Worm (Caenorhabditis elegans) whole organism, L4/young adult: Measurements from ENCODE around the gene T21D12.11.

Experiments
- W03F9.2 ChIP-seq: fragments of 150-350 bp; optimal IDR thresholded peaks from 2 replicates; lab custom pipeline; 2014; ENCODE audit warnings: missing biosample characterization, missing genetic modification characterization
- dao-5 ChIP-seq: sonication (generic microtip); optimal IDR thresholded peaks from 2 replicates; lab custom pipeline; 2016; ENCODE audit warnings: missing genotype, missing genetic modification characterization, moderate library complexity, missing compliant biosample characterization
- him-1 ChIP-seq: sonication (generic microtip); optimal IDR thresholded peaks from 2 replicates; lab custom pipeline; 2016; ENCODE audit warnings: missing genotype, missing genetic modification reagents, missing genetic modification characterization, missing compliant biosample characterization

The T21D12.11 gene

DNA sequence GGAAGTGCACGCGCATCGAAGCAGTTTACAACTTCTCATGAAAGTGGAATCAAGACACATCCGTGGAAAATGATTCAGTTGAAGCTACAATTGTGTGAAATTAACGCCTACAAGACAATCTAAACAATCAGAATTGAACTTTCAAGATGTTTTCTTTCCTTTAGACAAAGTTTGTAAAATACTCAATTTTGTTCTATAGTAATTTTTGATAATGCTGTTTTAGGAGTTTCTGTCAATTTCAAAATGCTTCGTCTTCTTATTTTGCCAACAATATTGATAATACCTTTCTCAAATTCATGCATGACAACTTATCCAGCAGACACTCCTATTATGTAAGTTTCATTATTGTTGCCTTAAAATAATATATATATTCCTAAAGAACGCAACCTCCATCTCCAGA is at the start of gene T21D12.11:
Gene T21D12.11, plus strand, starts transcription at position 301 of the 400 bp plus-strand sequence.
- TF ChIP-seq him-1 (no peak), dao-5 (no peak), W03F9.2 (tag; lab: Kevin White, UChicago) (no peak)

DNA sequence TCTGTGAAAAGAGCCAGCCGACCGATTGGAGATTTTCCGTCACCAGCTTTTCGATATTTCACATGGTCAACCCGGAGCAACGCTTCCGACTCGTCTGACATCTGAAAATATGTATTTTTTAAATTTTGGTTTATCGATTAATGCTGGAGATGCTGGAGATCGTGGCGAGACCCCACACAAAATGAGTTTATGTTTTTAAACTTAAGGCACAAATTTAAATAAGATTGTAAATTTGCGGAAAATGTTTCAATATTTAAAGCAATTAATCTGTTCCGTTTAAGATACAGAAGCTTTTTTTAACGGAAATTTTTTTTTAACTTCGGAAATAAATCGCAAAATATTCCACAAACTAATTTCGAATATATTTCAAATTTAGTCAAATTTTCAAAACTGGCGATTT is 37.5 kb upstream of the T21D12.11 start, which contains the start of gene gtf-2H1:
Gene gtf-2H1, minus strand, starts transcription at position 101 of the 400 bp plus-strand sequence.
- TF ChIP-seq him-1 (no peak), W03F9.2 (tag; lab: Kevin White, UChicago) (no peak), dao-5 (no peak)

DNA sequence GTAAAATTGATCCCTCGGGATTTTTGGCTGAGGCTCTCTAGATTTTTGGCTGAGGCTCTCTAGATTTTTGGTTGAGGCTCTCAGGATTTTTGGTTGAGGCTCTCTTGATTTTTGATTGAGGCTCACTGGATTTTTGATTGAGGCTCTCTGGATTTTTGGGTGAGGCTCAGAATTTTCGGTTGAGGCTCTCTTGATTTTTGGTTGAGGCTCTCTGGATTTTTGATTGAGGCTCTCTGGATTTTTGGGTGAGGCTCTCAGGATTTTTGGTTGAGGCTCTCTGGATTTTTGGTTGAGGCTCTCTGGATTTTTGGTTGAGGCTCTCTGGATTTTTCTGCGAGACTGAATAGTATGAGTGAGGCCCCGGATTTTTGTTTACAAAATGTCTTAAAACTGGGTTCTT is 33.1 kb upstream of the T21D12.11 start:
- TF ChIP-seq him-1 (no peak), W03F9.2 (tag; lab: Kevin White, UChicago) (no peak), dao-5 (no peak)

DNA sequence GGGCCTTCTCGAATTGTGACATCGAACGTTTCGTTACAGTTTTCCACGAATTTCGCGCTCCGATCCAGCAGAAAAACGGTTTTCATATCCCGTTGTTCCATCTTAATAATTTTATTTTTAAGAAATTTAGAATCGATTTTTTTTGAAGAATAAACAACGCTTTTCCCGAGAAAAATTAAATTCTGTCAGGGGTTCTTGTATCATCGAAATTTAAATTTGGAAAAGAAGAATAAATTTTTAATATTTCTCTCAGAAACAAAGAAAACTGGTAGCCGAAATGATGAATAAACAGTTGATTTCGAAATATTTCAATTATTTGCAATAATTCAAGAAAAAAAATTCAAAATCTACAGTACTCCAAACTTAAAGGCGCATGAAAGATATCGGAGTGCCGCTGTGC is 31.9 kb upstream of the T21D12.11 start, which contains the start of gene ints-13:
Gene ints-13, minus strand, starts transcription at position 101 of the 400 bp plus-strand sequence.
- TF ChIP-seq W03F9.2 (tag; lab: Kevin White, UChicago), result no peak
- TF ChIP-seq him-1, result no peak
- TF ChIP-seq dao-5, result no peak

DNA sequence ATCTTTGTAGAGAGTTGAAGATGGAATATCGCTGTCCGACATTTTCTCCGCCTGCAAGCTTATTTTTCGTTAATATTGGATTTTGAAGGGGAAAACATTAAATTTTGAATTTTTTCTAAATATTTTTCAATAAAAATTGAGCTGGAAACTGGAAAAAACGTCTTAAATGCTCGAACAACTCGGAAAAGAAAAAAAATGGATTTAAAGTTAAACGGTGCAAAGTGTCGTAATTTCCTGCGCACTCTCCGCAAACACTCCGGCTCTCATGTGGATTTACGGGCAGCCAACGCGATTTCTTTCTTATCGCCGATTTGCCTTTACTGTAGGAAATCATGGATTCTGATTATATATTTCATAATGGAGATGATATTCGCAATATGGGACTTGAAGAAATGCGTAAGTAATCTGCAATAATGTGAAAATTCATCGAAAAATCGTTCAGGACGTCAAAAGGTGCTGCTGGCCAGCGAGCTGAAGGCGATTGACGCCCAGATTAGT is 28.9 kb upstream of the T21D12.11 start, which contains the start of the genes fnta-1 and cogc-8:
Gene fnta-1, minus strand, starts transcription at position 51 of the 498 bp plus-strand sequence.
Gene cogc-8, plus strand, starts transcription at position 195 of the 498 bp plus-strand sequence.
- TF ChIP-seq him-1 (no peak), dao-5 (no peak), W03F9.2 (tag; lab: Kevin White, UChicago) (no peak)

DNA sequence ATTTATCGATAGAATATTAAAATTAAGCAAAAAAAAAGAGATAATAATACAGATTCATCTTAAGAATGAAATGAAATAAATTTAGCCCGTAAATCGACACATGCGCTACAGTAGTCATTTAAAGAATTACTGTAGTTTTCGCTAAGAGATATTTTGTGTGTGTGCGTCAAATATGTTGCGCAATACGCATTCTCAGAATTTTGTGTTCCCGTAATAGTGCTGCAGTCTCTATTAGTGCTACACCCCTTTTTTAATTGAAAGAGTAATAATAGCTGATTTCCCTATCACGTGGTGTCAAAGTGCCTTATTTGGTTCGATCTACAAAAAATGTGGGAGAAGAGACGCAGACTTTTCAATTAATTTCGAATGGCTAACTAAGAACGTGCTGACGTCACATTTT is 24.9 kb upstream of the T21D12.11 start:
- no peak for TF ChIP-seq W03F9.2 (tag; lab: Kevin White, UChicago)

DNA sequence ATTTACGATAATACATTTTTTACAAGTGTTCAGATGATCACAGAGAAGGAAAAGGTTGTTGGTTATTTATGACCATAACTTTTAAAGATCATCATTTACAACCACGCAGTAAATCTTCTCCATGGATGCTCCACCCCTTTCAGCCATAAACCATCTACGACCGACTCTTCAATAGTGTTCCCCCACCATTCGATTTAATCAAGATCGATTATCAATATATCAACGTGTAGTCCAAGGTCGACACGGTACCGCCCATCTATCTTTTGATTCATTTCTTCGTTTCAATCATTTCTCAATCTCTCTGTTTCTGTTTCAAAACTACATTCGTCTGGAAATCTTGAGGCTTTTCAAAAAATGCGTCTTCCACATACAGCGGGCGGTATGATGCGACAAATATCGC is 24.4 kb upstream of the T21D12.11 start, which contains the start of gene aass-1:
Gene aass-1, plus strand, starts transcription at position 301 of the 400 bp plus-strand sequence.
- no peak for TF ChIP-seq him-1
- TF ChIP-seq dao-5, result no peak
- TF ChIP-seq W03F9.2 (tag; lab: Kevin White, UChicago), result no peak

DNA sequence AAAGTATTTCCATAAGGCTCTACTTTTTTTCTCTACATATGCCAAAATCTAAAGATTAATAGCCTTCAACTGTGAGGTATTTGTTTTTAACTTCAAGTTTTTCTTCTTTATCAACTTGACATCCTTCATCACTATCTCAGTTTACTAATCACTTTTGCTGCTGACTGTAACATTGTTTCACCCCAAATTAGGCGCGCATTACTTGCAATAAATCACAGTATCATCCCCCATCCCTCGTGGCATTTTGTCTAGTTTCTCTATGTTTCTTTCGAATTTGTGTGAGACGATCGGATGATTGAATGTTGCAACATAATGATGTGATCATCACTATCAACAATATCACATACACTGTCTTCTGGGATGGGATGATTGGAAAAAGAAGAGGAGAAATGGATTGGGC is 21.7 kb upstream of the T21D12.11 start:
- TF ChIP-seq him-1 (no peak), dao-5 (no peak), W03F9.2 (tag; lab: Kevin White, UChicago) (no peak)

DNA sequence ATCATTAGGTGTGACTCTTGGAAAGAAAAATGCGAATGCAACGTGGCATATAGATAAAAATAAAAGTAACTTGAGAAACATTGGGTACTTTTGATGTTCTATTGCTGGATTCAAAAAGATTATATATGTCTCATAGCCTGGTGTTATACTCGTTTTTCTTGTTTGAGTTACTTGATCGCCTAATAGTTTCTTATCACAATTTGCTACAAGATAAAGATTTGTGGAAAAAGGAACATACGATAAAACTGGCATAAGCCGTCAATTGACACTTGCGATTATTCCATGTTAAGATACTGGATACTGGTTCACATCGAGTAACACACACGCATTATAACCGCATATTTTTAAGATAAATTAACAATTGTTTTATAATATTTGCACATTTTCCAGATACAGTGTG is 16.8 kb upstream of the T21D12.11 start, which contains the start of gene grl-19:
Gene grl-19, minus strand, starts transcription at position 101 of the 400 bp plus-strand sequence.
- TF ChIP-seq dao-5 (no peak), him-1 (no peak), W03F9.2 (tag; lab: Kevin White, UChicago) (no peak)

DNA sequence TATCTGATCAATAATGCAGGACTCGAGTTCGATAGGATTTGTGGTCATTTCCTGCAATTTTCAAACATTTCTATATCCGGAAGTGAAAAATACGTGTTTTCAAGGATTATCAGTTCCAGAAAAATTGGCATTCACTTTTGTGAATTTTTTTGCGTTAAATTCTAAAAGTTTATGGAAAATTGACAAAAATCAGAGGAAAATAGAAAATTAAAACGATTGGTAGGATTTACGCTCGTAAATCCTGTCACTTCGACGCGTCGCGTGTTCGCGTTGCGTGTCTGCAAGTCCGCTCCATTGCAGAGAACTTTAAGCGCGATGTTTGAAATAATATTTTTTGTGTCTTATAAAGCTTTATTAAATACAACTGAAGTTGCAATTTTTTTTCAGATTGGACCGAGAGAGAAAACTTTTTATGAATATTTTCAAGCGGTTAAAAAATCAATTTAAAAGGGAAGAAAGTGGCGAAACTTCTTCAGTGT is 13.8 kb upstream of the T21D12.11 start, which contains the start of gene rcat-1:
Gene rcat-1, minus strand, starts transcription at position 51 of the 479 bp plus-strand sequence.
- TF ChIP-seq W03F9.2 (tag; lab: Kevin White, UChicago) (peak; percentile 56), him-1 (no peak)

DNA sequence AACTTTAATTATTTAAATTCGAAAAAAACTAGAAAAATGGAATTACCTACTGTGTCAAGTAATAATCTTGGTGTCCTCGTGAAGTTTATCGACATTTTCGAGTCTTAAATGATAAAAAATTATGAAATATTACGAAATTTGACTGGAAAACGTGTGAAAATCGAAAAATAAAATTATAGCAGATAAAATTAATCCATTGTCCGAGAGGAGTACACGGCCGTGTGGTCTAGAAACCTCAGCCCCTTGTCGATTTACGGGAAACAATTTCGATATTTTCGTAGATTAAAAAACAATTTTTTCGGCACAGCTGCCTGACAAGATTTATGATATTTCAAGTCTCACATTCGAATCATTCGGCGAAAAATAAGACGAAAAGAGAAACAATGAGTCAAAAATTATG is 12.1 kb upstream of the T21D12.11 start, which contains the start of gene R02D3.8:
Gene R02D3.8, minus strand, starts transcription at position 109 of the 400 bp plus-strand sequence.
- TF ChIP-seq W03F9.2 (tag; lab: Kevin White, UChicago), result no peak
- TF ChIP-seq him-1, result no peak
- TF ChIP-seq dao-5, result no peak

DNA sequence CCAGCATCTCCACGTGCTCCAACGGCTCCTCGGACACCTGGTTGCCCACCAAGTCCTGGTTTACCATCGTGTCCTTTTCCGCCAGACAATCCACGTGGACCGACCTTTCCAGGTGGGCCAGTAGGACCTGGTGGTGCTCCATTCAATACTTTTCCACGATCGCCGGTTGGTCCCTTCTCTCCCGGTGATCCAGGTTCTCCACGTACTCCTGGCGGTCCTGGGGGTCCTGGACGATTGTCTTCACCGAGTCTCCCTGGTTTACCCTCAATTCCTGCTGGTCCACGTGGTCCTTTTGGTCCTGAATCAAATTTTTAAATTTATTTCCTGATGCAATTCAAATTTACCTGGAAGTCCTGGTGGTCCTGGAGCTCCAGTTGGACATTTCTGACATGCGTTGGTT is 10.8 kb upstream of the T21D12.11 start:
- TF ChIP-seq dao-5 (no peak), him-1 (no peak), W03F9.2 (tag; lab: Kevin White, UChicago) (no peak)

DNA sequence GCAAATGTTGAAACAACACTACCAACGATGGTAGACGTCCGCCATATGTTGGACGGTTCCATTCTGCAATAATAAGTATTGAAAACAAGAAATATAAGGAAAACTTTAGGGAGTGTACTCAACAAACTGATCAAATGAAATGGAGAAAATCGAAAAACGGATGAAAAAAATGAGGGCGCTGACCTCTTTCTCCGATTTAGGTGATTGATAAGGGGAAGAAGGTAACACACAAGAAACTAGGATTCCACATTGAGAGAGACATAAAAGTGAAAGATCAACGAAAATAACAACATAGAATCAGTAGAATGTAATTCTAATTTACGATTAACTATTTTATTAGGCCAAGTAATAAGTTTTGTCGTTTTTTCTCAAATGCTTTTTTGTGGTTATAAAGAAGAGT is 10.1 kb upstream of the T21D12.11 start, which contains the start of gene dpy-9:
Gene dpy-9, minus strand, starts transcription at position 63 of the 400 bp plus-strand sequence.
- TF ChIP-seq dao-5 (no peak), W03F9.2 (tag; lab: Kevin White, UChicago) (no peak), him-1 (no peak)

DNA sequence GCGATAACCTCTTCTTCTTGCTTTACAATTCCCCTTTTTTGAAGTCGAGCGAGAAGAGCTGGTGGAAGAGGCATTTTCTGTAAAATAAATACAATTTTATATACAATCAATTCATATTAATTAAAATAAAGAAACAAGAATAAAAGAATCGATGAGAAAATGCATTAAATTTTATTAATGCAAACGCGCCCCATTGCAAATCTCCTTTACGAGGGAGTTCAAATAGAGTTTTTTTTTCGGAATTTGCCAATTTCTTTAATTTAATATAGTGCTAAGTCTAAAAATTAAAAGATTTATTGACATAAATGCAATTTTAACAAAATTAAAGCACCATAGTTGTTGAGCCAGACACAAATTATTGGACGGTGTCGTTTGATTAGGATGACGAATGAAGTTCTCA is 7.6 kb upstream of the T21D12.11 start, which contains the start of gene pqbp-1.1:
Gene pqbp-1.1, minus strand, starts transcription at position 77 of the 400 bp plus-strand sequence.
- TF ChIP-seq dao-5 (no peak), him-1 (no peak), W03F9.2 (tag; lab: Kevin White, UChicago) (no peak)

DNA sequence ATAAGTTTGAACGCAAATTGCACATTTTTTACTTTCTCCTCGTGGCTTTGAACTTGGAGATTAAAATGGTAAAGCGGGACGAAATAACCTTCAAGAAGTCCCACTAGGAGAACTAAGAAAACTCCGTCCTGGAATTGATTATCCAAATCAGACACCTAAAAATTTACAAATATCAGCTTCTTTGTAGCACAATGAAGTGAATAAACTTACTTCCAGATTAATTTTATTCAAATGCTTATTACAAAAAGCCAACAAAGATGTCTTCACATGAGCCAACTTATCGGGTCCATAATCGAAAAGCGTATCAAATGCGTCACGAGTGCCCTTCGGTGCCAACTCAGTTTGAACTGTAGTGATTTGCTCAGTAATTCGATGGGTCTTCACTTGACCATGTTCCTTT is 6.7 kb upstream of the T21D12.11 start:
- no peak for TF ChIP-seq dao-5
- TF ChIP-seq him-1, result no peak
- TF ChIP-seq W03F9.2 (tag; lab: Kevin White, UChicago), result no peak
